In the genomic region with DNA sequence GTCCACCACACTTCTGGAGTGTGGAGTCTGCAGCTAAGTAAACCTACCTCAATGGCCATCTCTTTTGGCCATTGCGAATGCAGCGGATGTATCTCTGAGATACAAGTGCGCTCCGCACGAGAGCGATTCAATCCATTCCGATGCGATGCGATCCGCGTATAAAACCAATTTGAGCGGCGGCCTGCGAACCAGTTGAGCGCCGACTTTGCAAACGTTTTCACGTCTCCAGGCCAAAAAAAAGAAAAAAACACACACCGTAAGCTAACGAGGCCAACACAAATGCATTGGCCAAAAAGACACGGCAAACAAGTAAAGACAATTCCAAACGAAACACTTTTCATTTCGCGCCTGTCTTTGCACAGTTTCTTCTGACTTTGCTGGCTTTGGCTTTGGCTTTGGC, we compare ENCODE assay signal across 4 fruit fly cellular contexts.
TF ChIP-seq lines count a peak whose summit lies in the region.

A gene (plus strand): TSS at position 189 of the 400 bp plus-strand sequence.

- no peak for TF ChIP-seq CTCF in whole organism, embryonic (GFP tag; optimal IDR thresholded peaks at IDR 0.05; lab: Kevin White, UChicago)

TF ChIP-seq in whole organism, embryonic, 481 proteins besides CTCF, POLR2A, EP300 and RAD21 (continues in another document):
- TF ChIP-seq nom (GFP tag; optimal IDR thresholded peaks at IDR 0.05; lab: Kevin White, UChicago) = peak; percentile 49
- TF ChIP-seq Sry-δ (GFP tag; optimal IDR thresholded peaks at IDR 0.05; lab: Kevin White, UChicago) = no peak
- no peak for TF ChIP-seq usp (GFP tag; optimal IDR thresholded peaks at IDR 0.05; lab: Kevin White, UChicago)
- no peak for TF ChIP-seq CG17802 (tag; optimal IDR thresholded peaks at IDR 0.05; lab: Kevin White, UChicago)
- peak; percentile 13 for TF ChIP-seq Jarid2 (GFP tag; optimal IDR thresholded peaks at IDR 0.05; lab: Kevin White, UChicago)
- TF ChIP-seq Max (GFP tag; optimal IDR thresholded peaks at IDR 0.05; lab: Kevin White, UChicago) = no peak
- no peak for TF ChIP-seq CG11723 (GFP tag; optimal IDR thresholded peaks at IDR 0.05; lab: Kevin White, UChicago)
- no peak for TF ChIP-seq Abd-B (GFP tag; optimal IDR thresholded peaks at IDR 0.05; lab: Kevin White, UChicago)
- peak; percentile 10 for TF ChIP-seq CG12769 (tag; optimal IDR thresholded peaks at IDR 0.05; lab: Kevin White, UChicago)
- no peak for TF ChIP-seq CG12659 (GFP tag; optimal IDR thresholded peaks at IDR 0.05; lab: Kevin White, UChicago)
- no peak for TF ChIP-seq Meics (GFP tag; optimal IDR thresholded peaks at IDR 0.05; lab: Kevin White, UChicago)
- peak in 1 of 2 experiments; percentile 1 for TF ChIP-seq Trl (optimal IDR thresholded peaks at IDR 0.05; lab: Kevin White, UChicago)
- no peak for TF ChIP-seq Trl (GFP tag; optimal IDR thresholded peaks at IDR 0.05; lab: Kevin White, UChicago)
- no peak for TF ChIP-seq Mes4 (GFP tag; optimal IDR thresholded peaks at IDR 0.05; lab: Kevin White, UChicago)
- TF ChIP-seq chinmo (GFP tag; IDR thresholded peaks at IDR 0.05; lab: Robert Waterston, UW; ENCODE audit: partially characterized antibody) = peak; percentile 77; the same call in 1 of the 4 replicates
- TF ChIP-seq CG11456 (GFP tag; IDR thresholded peaks at IDR 0.05; lab: Robert Waterston, UW) = no peak
- TF ChIP-seq gem (tag; optimal IDR thresholded peaks at IDR 0.05; lab: Kevin White, UChicago) = no peak
- TF ChIP-seq MBD-R2 (GFP tag; IDR thresholded peaks at IDR 0.05; lab: Robert Waterston, UW) = no peak
- peak; percentile 33 for TF ChIP-seq lbe (GFP tag; optimal IDR thresholded peaks at IDR 0.05; lab: Kevin White, UChicago)
- no peak for TF ChIP-seq yki (optimal IDR thresholded peaks at IDR 0.05; lab: Kevin White, UChicago)
- 0 out of 2 replicates have a peak, but pooled peaks have one; percentile 26 for TF ChIP-seq vvl (GFP tag; IDR thresholded peaks at IDR 0.05; lab: Robert Waterston, UW)

TF ChIP-seq in whole organism, prepupa, 60 proteins besides CTCF, POLR2A, EP300 and RAD21:
- TF ChIP-seq CG3032 (tag; optimal IDR thresholded peaks at IDR 0.05; lab: Kevin White, UChicago) (no peak), CG6854 (GFP tag; optimal IDR thresholded peaks at IDR 0.05; lab: Kevin White, UChicago) (peak; percentile 54), Hr39 (GFP tag; optimal IDR thresholded peaks at IDR 0.05; lab: Kevin White, UChicago) (no peak), eg (GFP tag; IDR thresholded peaks at IDR 0.05; lab: Robert Waterston, UW) (0 out of 3 replicates have a peak, but pooled peaks have one; percentile 7), svp (GFP tag; lab: Kevin White, UChicago) (no peak), CG15336 (GFP tag; IDR thresholded peaks at IDR 0.05; lab: Robert Waterston, UW) (peak; percentile 19; the same call in 1 of the 2 replicates), dsx (GFP tag; optimal IDR thresholded peaks at IDR 0.05; lab: Kevin White, UChicago; ENCODE audit: poor library complexity, severe bottlenecking) (peak; percentile 17), Eip75B (GFP tag; optimal IDR thresholded peaks at IDR 0.05; lab: Kevin White, UChicago) (peak; percentile 56), Lpt (GFP tag; optimal IDR thresholded peaks at IDR 0.05; lab: Kevin White, UChicago) (peak; percentile 6), ss (GFP tag; optimal IDR thresholded peaks at IDR 0.05; lab: Kevin White, UChicago) (peak in 1 of 2 experiments; percentile 14), CG3919 (GFP tag; optimal IDR thresholded peaks at IDR 0.05; lab: Kevin White, UChicago) (no peak), Blimp-1 (GFP tag; optimal IDR thresholded peaks at IDR 0.05; lab: Kevin White, UChicago) (peak; percentile 77), Eip78C (GFP tag; lab: Kevin White, UChicago) (peak; percentile 62)

TF ChIP-seq in whole organism, pupa, 21 proteins besides CTCF, POLR2A, EP300 and RAD21:
- TF ChIP-seq Pif1B (GFP tag; optimal IDR thresholded peaks at IDR 0.05; lab: Kevin White, UChicago) (peak; percentile 38), Ets98B (GFP tag; IDR thresholded peaks at IDR 0.05; lab: Robert Waterston, UW) (peak; percentile 33; the same call in 1 of the 2 replicates), CG9948 (tag; optimal IDR thresholded peaks at IDR 0.05; lab: Kevin White, UChicago) (no peak), CG34367 (tag; optimal IDR thresholded peaks at IDR 0.05; lab: Kevin White, UChicago) (no peak), gl (tag; optimal IDR thresholded peaks at IDR 0.05; lab: Kevin White, UChicago) (no peak), D1 (tag; optimal IDR thresholded peaks at IDR 0.05; lab: Kevin White, UChicago) (no peak), CG17806 (tag; optimal IDR thresholded peaks at IDR 0.05; lab: Kevin White, UChicago) (no peak), CG12605 (GFP tag; IDR thresholded peaks at IDR 0.05; lab: Robert Waterston, UW) (no peak), rn (GFP tag; IDR thresholded peaks at IDR 0.05; lab: Robert Waterston, UW) (no peak), CG8301 (tag; optimal IDR thresholded peaks at IDR 0.05; lab: Kevin White, UChicago) (no peak), CG10348 (GFP tag; IDR thresholded peaks at IDR 0.05; lab: Robert Waterston, UW) (no peak), CG14655 (GFP tag; optimal IDR thresholded peaks at IDR 0.05; lab: Kevin White, UChicago) (no peak), Snoo (tag; optimal IDR thresholded peaks at IDR 0.05; lab: Kevin White, UChicago) (no peak), EcR (GFP tag; optimal IDR thresholded peaks at IDR 0.05; lab: Kevin White, UChicago) (peak; percentile 29), Pif1A (GFP tag; optimal IDR thresholded peaks at IDR 0.05; lab: Kevin White, UChicago) (no peak), CG8159 (tag; optimal IDR thresholded peaks at IDR 0.05; lab: Kevin White, UChicago) (no peak), CG4496 (GFP tag; IDR thresholded peaks at IDR 0.05; lab: Robert Waterston, UW) (0 out of 3 replicates have a peak, but pooled peaks have one; percentile 9), CG13204 (GFP tag; optimal IDR thresholded peaks at IDR 0.05; lab: Kevin White, UChicago) (peak; percentile 56), CG15710 (tag; optimal IDR thresholded peaks at IDR 0.05; lab: Kevin White, UChicago) (no peak), fd96Ca (GFP tag; IDR thresholded peaks at IDR 0.05; lab: Robert Waterston, UW) (no peak), CG32121 (GFP tag; IDR thresholded peaks at IDR 0.05; lab: Robert Waterston, UW) (no peak)

TF ChIP-seq in whole organism, wandering third instar larva, 38 proteins besides CTCF, POLR2A, EP300 and RAD21:
- TF ChIP-seq N (GFP tag; optimal IDR thresholded peaks at IDR 0.05; lab: Kevin White, UChicago) (no peak), fru (GFP tag; optimal IDR thresholded peaks at IDR 0.05; lab: Kevin White, UChicago) (peak; percentile 1), brk (GFP tag; optimal IDR thresholded peaks at IDR 0.05; lab: Kevin White, UChicago) (no peak), CrebA (GFP tag; optimal IDR thresholded peaks at IDR 0.05; lab: Kevin White, UChicago; ENCODE audit: borderline replicate concordance) (peak; percentile 5), OdsH (GFP tag; optimal IDR thresholded peaks at IDR 0.05; lab: Kevin White, UChicago) (peak; percentile 32), Dif (GFP tag; optimal IDR thresholded peaks at IDR 0.05; lab: Kevin White, UChicago; ENCODE audit: partially characterized antibody) (peak; percentile 71), Vsx2 (GFP tag; optimal IDR thresholded peaks at IDR 0.05; lab: Kevin White, UChicago; ENCODE audit: partially characterized antibody) (peak; percentile 38), dl (GFP tag; optimal IDR thresholded peaks at IDR 0.05; lab: Kevin White, UChicago; ENCODE audit: insufficient read depth in 1 of 2, partially characterized antibody in 2 of 2) (peak; percentile 59 to 66), Sp1 (GFP tag; optimal IDR thresholded peaks at IDR 0.05; lab: Kevin White, UChicago) (peak; percentile 14)
TF ChIP-seq in whole organism, wandering third instar larva: peak in this region for 7.
